Fruit fly (Drosophila melanogaster): Measurements from ENCODE around the gene CG14731.

CG14731 gene

DNA sequence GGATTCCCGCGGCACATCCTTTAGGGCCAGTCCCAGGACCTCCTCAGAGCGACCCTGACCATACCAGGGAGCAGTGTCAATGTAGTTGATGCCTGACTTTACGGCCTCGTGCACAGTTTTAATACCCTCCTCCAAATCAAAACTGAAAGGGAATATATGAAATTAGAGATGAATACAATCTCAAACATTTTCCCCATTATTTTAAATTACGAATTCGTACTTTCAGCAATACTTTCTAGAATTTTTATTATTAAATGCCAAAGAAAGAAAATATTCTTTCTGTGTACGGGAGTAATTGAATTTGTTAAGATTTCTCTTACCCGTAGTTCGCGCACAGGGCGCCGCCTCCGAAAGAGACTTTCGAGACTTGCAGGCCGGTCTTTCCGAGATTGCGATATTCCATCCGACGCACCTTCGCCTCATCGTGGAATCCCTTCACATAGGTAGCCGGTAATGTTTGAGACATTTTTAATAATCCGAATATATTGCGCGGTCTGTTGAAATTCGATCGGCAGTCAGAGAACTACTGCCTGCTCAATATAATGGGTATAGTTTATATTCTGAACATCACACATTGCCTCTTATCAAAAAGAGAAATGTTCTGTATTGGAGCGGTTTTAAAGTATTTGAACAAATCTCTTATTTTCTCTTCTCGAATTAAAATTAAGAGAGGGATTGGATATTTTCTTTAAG lies 49.0 kb downstream of the CG14731 start, which contains the start of gene CG18547 (continued):
- TF ChIP-seq CG8632 (GFP tag; optimal IDR thresholded peaks at IDR 0.05) (peak; percentile 46), CG6163 (GFP tag; IDR thresholded peaks at IDR 0.05) (peak; percentile 58; the same call in 2 of the 3 replicates), CG16779 (tag; optimal IDR thresholded peaks at IDR 0.05) (no peak), fd85E (GFP tag; optimal IDR thresholded peaks at IDR 0.05) (no peak), Blimp-1 (GFP tag; optimal IDR thresholded peaks at IDR 0.05) (no peak), net (GFP tag; optimal IDR thresholded peaks at IDR 0.05) (peak; percentile 14), Eip78C (GFP tag) (peak; percentile 84), CG31627 (GFP tag; optimal IDR thresholded peaks at IDR 0.05) (peak; percentile 59), CG4318 (GFP tag; optimal IDR thresholded peaks at IDR 0.05) (no peak), CG32006 (GFP tag; optimal IDR thresholded peaks at IDR 0.05) (peak; percentile 25), CG6808 (GFP tag; optimal IDR thresholded peaks at IDR 0.05) (peak; percentile 5), Lpt (GFP tag; optimal IDR thresholded peaks at IDR 0.05) (peak; percentile 3), fd59A (GFP tag; optimal IDR thresholded peaks at IDR 0.05) (no peak), acj6 (GFP tag; optimal IDR thresholded peaks at IDR 0.05) (peak; percentile 51), CG34406 (GFP tag; optimal IDR thresholded peaks at IDR 0.05) (peak; percentile 43), lz (GFP tag; optimal IDR thresholded peaks at IDR 0.05) (peak; percentile 57), salr (GFP tag; optimal IDR thresholded peaks at IDR 0.05) (no peak), achi (GFP tag; optimal IDR thresholded peaks at IDR 0.05) (peak; percentile 9), dac (GFP tag; optimal IDR thresholded peaks at IDR 0.05) (no peak), CG10669 (GFP tag; optimal IDR thresholded peaks at IDR 0.05) (peak; percentile 57), Smox (GFP tag; optimal IDR thresholded peaks at IDR 0.05) (peak; percentile 41), eg (GFP tag; IDR thresholded peaks at IDR 0.05) (no peak), CG7368 (GFP tag; optimal IDR thresholded peaks at IDR 0.05) (peak; percentile 32), CG3032 (tag; optimal IDR thresholded peaks at IDR 0.05) (peak; percentile 40), Hr4 (GFP tag; optimal IDR thresholded peaks at IDR 0.05) (peak; percentile 26), spab (GFP tag; optimal IDR thresholded peaks at IDR 0.05) (no peak), fkh (GFP tag; optimal IDR thresholded peaks at IDR 0.05) (no peak), CG8119 (GFP tag; IDR thresholded peaks at IDR 0.05) (0 out of 3 replicates have a peak, but pooled peaks have one; percentile 40), CG8319 (GFP tag; optimal IDR thresholded peaks at IDR 0.05) (no peak), CG11902 (GFP tag; optimal IDR thresholded peaks at IDR 0.05) (no peak), CG6854 (GFP tag; optimal IDR thresholded peaks at IDR 0.05) (no peak), Hr39 (GFP tag; optimal IDR thresholded peaks at IDR 0.05) (peak; percentile 48), cyc (GFP tag; optimal IDR thresholded peaks at IDR 0.05) (peak; percentile 49), OdsH (GFP tag; optimal IDR thresholded peaks at IDR 0.05) (peak; percentile 48)

DNA sequence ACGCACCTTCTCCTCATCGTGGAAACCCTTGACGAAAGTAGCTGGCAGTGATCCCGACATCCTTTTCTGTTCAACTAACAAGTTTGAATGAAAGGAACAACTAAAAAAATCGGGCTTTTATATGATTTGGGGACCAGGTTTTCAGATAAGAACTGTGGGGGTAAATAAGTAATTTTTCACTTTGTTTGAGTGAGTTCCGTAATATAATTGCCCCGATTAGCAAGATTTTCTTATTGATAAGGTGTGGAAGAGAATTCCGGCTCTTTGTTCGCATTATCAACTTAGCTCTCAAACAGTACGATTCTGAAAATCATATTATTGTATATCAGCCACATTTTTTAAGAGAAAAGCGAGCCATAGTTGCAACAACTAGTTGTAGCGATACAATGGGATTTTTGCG lies 50.9 kb downstream of the CG14731 start, which contains the start of gene CG12224:
TSS of gene CG12224 (minus strand) at position 101 of the 400 bp plus-strand sequence.
- TF ChIP-seq CG31627 (GFP tag; optimal IDR thresholded peaks at IDR 0.05): no peak
- no peak for TF ChIP-seq Gug (GFP tag; IDR thresholded peaks at IDR 0.05)
- no peak for TF ChIP-seq net (GFP tag; optimal IDR thresholded peaks at IDR 0.05)
- TF ChIP-seq ss (GFP tag; optimal IDR thresholded peaks at IDR 0.05): no peak
- TF ChIP-seq fkh (GFP tag; optimal IDR thresholded peaks at IDR 0.05): no peak
- no peak for TF ChIP-seq spab (GFP tag; optimal IDR thresholded peaks at IDR 0.05)
- no peak for TF ChIP-seq CG11902 (GFP tag; optimal IDR thresholded peaks at IDR 0.05)
- no peak for TF ChIP-seq salr (GFP tag; optimal IDR thresholded peaks at IDR 0.05)

- TF ChIP-seq fd85E (GFP tag; optimal IDR thresholded peaks at IDR 0.05) (no peak), dac (GFP tag; optimal IDR thresholded peaks at IDR 0.05) (no peak), dsx (GFP tag; optimal IDR thresholded peaks at IDR 0.05; ENCODE audit: poor library complexity, severe bottlenecking) (no peak), CG3919 (GFP tag; optimal IDR thresholded peaks at IDR 0.05) (no peak), CG8632 (GFP tag; optimal IDR thresholded peaks at IDR 0.05) (no peak), Eip93F (GFP tag; optimal IDR thresholded peaks at IDR 0.05) (peak; percentile 53)
These were observed 51.5 kb downstream of the CG14731 start for dm6 chr3R:11982547-11982946.
